Worm (Caenorhabditis elegans): Measurements from ENCODE around the gene F45H10.5.

DNA sequence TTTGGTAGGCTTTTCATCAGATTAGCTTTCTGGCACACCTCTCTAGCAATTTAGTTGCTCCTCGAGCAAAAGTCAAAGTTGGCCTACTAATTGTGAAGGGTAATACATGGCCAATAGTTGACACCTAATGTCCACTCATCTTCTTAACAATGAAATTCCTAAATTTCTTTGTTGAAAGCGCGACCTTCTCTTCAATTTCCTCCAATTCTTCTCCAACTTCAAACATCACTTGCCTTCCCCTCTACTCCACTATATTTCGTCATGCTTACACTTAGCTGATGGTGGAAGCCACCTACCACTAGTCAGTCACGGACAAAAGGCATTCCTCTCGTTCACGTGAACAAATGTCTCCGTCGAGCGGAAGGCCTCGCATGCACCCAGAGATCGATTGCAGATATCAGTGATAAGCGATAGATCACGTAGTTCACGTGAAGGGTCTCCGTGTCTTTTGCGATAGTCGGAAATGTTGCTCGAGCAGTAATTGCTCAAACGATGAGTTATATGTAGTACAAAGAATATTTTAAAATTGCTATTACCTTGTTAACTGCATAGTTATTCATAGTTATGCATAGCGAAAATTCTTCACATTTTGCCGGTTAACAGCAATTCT, 32.5 kb upstream of the F45H10.5 start, which contains the start of gene E01G4.3:
- TF ChIP-seq jun-1 (tag; optimal IDR thresholded peaks at IDR 0.05), result no peak
- TF ChIP-seq nhr-76 (tag; optimal IDR thresholded peaks at IDR 0.05), result no peak
- no peak for TF ChIP-seq ceh-32 (tag; optimal IDR thresholded peaks at IDR 0.05; ENCODE audit: poor library complexity)
